Worm (Caenorhabditis elegans) whole organism, early embryonic: ENCODE measurements around the gene Y43F8C.3.

Experiments
- B0310.2 ChIP-seq: sonication (generic microtip); optimal IDR thresholded peaks from 2 replicates; lab custom pipeline; 2016; ENCODE audit warnings: mild to moderate bottlenecking, missing genetic modification characterization, missing compliant biosample characterization
- F13C5.2 ChIP-seq: sonication (generic microtip); optimal IDR thresholded peaks from 2 replicates; lab custom pipeline; 2017; ENCODE audit warnings: mild to moderate bottlenecking, missing genetic modification characterization, inconsistent platforms, missing compliant biosample characterization
- aly-1 ChIP-seq: sonication (generic microtip); optimal IDR thresholded peaks from 2 replicates; lab custom pipeline; 2016; ENCODE audit warnings: missing genetic modification characterization, missing compliant biosample characterization
- ama-1 ChIP-seq: fragments of 150-350 bp; optimal IDR thresholded peaks from 2 replicates; lab custom pipeline; 2014
- ceh-13 ChIP-seq: fragments of 200-800 bp; sonication (Bioruptor generic); optimal IDR thresholded peaks from 2 replicates; lab custom pipeline; 2018; ENCODE audit warnings: mild to moderate bottlenecking, missing genetic modification characterization, missing compliant biosample characterization
- ceh-36 ChIP-seq: sonication (generic microtip); optimal IDR thresholded peaks from 2 replicates; lab custom pipeline; 2016; ENCODE audit warnings: missing genetic modification characterization, inconsistent platforms, missing compliant biosample characterization
- ets-7 ChIP-seq: sonication (generic microtip); optimal IDR thresholded peaks from 2 replicates; lab custom pipeline; 2016; ENCODE audit warnings: missing genotype, missing genetic modification characterization, missing compliant biosample characterization
- flt-1 ChIP-seq: fragments of 200-800 bp; sonication (Bioruptor generic); IDR thresholded peaks from 2 replicates; pipeline ENCODE4 v1.3.6; 2022; ENCODE audit warnings: missing genetic modification characterization, missing compliant biosample characterization
- hmbx-1 ChIP-seq: sonication (generic microtip); optimal IDR thresholded peaks from 2 replicates; lab custom pipeline; 2016; ENCODE audit warnings: mild to moderate bottlenecking, missing genetic modification characterization, missing compliant biosample characterization
- hmg-4 ChIP-seq: fragments of 200-800 bp; sonication (Bioruptor generic); optimal IDR thresholded peaks from 2 replicates; lab custom pipeline; 2018; ENCODE audit warnings: mild to moderate bottlenecking, missing genetic modification characterization, missing compliant biosample characterization
- hnd-1 ChIP-seq: sonication (generic microtip); optimal IDR thresholded peaks from 2 replicates; lab custom pipeline; 2016; ENCODE audit warnings: missing genetic modification characterization, missing compliant biosample characterization
- pes-1 ChIP-seq: fragments of 200-800 bp; sonication (Bioruptor generic); IDR thresholded peaks from 2 replicates; pipeline ENCODE4 v1.3.6; 2022; ENCODE audit warnings: missing genetic modification reagents, missing genetic modification characterization, missing compliant biosample characterization
- scrt-1 ChIP-seq: fragments of 200-800 bp; sonication (Bioruptor generic); IDR thresholded peaks from 2 replicates; pipeline ENCODE4 v1.3.6; 2022; ENCODE audit warnings: missing genetic modification characterization, missing compliant biosample characterization
- sea-1 ChIP-seq: fragments of 200-800 bp; sonication (Bioruptor generic); conservative IDR thresholded peaks from 2 replicates; pipeline ENCODE4 v1.3.6; 2022; ENCODE audit warnings: missing genetic modification characterization, missing compliant biosample characterization
- tbx-11 ChIP-seq: fragments of 200-800 bp; sonication (Bioruptor generic); IDR thresholded peaks from 2 replicates; pipeline ENCODE4 v1.3.6; 2022; ENCODE audit warnings: missing genetic modification characterization, missing compliant biosample characterization
- tbx-37 ChIP-seq: fragments of 200-800 bp; sonication (Bioruptor generic); conservative IDR thresholded peaks from 2 replicates; pipeline ENCODE4 v1.3.6; 2022; ENCODE audit warnings: missing genetic modification reagents, missing genetic modification characterization, missing compliant biosample characterization
- tra-4 ChIP-seq: sonication (generic microtip); optimal IDR thresholded peaks from 2 replicates; lab custom pipeline; 2017; ENCODE audit warnings: missing genetic modification characterization, missing compliant biosample characterization

Y43F8C.3 gene

DNA sequence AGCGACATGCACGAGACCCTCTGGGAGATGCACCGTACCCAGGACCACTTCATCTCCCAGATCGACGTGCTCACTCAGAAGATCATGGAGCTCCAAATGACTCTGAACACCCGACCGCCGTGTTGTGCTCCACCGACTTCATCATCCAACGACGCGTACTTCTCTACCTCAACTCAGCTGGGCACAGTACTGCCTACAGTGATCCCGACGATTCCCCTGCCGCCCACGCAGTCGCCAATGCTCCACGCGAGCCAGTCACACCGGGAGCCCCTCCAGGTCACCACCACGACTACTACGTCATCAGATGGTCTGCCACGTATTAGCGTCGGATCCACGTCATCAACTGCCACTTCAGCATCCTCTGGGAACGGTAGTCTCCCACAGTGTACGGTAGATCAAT is 17.0 kb downstream of the Y43F8C.3 start:
- TF ChIP-seq tbx-37 (GFP tag; lab: Robert Waterston, UW) = no peak

DNA sequence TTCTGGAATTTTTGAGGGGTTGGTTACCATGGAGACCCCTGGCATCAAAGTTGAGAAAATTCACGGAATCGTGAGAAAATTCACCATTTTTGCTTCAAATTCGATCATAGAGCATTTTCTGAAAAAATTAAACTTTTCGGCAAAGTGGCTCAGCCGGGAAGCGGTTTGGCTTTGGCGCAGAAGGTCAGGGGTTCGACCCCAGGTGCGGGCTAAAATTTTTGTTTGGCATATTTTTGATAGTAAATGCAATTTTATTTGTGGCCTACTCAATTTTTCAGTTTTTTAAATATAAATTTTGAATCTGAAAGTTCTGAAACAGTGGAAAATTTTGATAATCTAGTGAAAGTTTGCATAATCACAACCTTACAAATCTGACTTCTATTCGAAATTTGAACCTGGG is 23.3 kb downstream of the Y43F8C.3 start:
- TF ChIP-seq tbx-11 (GFP tag; lab: Robert Waterston, UW) (no peak), hnd-1 (tag; lab: Kevin White, UChicago) (no peak), scrt-1 (GFP tag; lab: Robert Waterston, UW) (no peak), ceh-13 (no peak), hmg-4 (GFP tag; lab: Kevin White, UChicago) (no peak), B0310.2 (tag; lab: Kevin White, UChicago) (no peak), hmbx-1 (tag; lab: Kevin White, UChicago) (no peak), sea-1 (GFP tag; lab: Robert Waterston, UW) (no peak), flt-1 (GFP tag; lab: Robert Waterston, UW) (no peak), aly-1 (no peak), F13C5.2 (tag; lab: Kevin White, UChicago) (no peak), ceh-36 (tag; lab: Kevin White, UChicago) (no peak), pes-1 (GFP tag; lab: Robert Waterston, UW) (no peak), tra-4 (tag; lab: Kevin White, UChicago) (no peak), ama-1 (no peak)

DNA sequence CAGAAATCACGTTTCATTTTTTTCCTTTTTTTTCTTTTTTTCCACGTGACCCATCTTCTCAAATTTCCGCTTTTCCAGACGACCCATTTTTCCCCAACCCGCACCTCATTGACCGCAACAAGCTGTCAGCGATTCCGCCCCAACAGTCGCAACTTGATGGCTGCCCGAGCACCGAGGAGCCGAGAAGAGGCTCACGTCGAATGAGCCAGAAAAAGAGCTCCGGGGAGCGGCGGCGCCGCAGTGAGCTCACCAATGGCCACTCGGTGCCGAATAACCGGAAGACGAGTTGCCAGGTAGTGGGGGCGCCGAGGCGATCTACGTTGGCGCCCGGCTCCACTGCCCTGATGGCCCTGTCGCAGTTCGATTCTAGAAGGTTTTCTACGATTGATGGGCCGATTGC is 31.6 kb downstream of the Y43F8C.3 start:
- TF ChIP-seq tra-4 (tag; lab: Kevin White, UChicago) = no peak
- TF ChIP-seq B0310.2 (tag; lab: Kevin White, UChicago) = no peak
- no peak for TF ChIP-seq sea-1 (GFP tag; lab: Robert Waterston, UW)
- no peak for TF ChIP-seq scrt-1 (GFP tag; lab: Robert Waterston, UW)
- TF ChIP-seq ets-7 = no peak
- TF ChIP-seq tbx-11 (GFP tag; lab: Robert Waterston, UW) = no peak
- TF ChIP-seq ceh-36 (tag; lab: Kevin White, UChicago) = no peak
- TF ChIP-seq flt-1 (GFP tag; lab: Robert Waterston, UW) = no peak
- no peak for TF ChIP-seq aly-1
- TF ChIP-seq hnd-1 (tag; lab: Kevin White, UChicago) = no peak
- no peak for TF ChIP-seq ama-1
- no peak for TF ChIP-seq hmg-4 (GFP tag; lab: Kevin White, UChicago)
- TF ChIP-seq ceh-13 = no peak
- no peak for TF ChIP-seq hmbx-1 (tag; lab: Kevin White, UChicago)
- TF ChIP-seq pes-1 (GFP tag; lab: Robert Waterston, UW) = no peak

DNA sequence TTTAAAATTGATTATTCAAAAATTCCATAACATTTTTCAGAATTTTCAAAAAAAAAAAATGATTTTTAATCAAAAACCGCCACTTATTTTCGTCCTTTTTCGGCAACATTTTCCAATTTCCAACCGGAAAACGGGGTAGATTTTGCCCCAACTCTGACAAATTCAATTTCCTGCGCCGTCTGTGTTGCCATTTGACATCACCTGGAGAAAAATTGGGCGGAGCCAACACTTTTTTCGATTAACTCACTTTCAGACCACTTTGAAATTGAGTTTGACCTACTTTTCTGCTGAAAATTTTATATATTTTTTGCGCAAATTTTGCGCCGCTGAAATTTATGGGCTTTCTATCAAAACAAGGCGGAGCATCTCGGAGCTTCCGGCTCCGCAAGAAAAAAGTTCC is 40.2 kb downstream of the Y43F8C.3 start:
- TF ChIP-seq hnd-1 (tag; lab: Kevin White, UChicago) = no peak
- no peak for TF ChIP-seq hmbx-1 (tag; lab: Kevin White, UChicago)
- TF ChIP-seq sea-1 (GFP tag; lab: Robert Waterston, UW) = no peak
- no peak for TF ChIP-seq F13C5.2 (tag; lab: Kevin White, UChicago)
- TF ChIP-seq B0310.2 (tag; lab: Kevin White, UChicago) = no peak
- no peak for TF ChIP-seq tbx-11 (GFP tag; lab: Robert Waterston, UW)
- no peak for TF ChIP-seq ets-7
- no peak for TF ChIP-seq scrt-1 (GFP tag; lab: Robert Waterston, UW)

DNA sequence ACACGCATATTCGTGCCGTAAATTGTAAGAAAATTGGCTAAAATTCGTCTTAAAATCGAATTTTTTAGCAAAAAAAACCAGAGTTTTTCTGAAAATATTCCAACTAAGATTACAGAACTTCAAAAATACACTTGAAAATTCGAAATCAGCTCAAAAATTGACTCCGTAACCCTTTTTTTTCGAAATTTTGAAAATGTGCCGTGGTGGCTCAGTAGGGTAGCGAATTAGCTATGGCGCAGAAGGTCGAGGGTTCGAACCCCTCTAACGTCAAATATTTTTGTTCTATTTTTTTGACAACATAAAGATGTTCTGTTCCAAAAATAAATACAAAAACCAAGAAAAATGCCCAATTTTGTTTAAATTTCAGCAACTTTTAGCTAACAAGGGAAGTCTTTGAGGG is 42.9 kb downstream of the Y43F8C.3 start:
- TF ChIP-seq tbx-37 (GFP tag; lab: Robert Waterston, UW) = no peak

DNA sequence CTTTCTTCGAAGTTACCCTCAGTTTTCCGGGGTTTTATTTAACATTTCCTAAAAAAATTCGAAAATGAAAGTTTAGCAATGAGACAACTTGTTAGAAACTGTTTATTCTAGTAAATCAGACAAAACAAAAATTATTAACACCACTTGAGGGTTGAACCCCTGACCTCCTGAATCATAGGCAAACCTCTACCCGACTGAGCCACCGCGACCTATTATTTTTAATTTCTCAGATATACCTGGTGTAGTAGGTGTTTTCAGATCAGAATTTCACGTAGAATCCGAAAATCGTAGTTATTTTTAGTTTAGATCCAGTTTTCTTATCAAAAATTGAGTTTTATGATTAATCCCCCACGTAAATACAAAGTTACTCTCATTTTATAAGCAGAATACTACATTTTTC is 52.3 kb downstream of the Y43F8C.3 start:
- TF ChIP-seq scrt-1 (GFP tag; lab: Robert Waterston, UW) (no peak), hmbx-1 (tag; lab: Kevin White, UChicago) (no peak), ceh-13 (no peak), aly-1 (no peak), hmg-4 (GFP tag; lab: Kevin White, UChicago) (no peak), tra-4 (tag; lab: Kevin White, UChicago) (no peak), B0310.2 (tag; lab: Kevin White, UChicago) (no peak), flt-1 (GFP tag; lab: Robert Waterston, UW) (no peak), tbx-37 (GFP tag; lab: Robert Waterston, UW) (no peak), pes-1 (GFP tag; lab: Robert Waterston, UW) (no peak), hnd-1 (tag; lab: Kevin White, UChicago) (no peak), ceh-36 (tag; lab: Kevin White, UChicago) (no peak), tbx-11 (GFP tag; lab: Robert Waterston, UW) (no peak), ama-1 (no peak), sea-1 (GFP tag; lab: Robert Waterston, UW) (no peak), ets-7 (no peak), F13C5.2 (tag; lab: Kevin White, UChicago) (no peak)

DNA sequence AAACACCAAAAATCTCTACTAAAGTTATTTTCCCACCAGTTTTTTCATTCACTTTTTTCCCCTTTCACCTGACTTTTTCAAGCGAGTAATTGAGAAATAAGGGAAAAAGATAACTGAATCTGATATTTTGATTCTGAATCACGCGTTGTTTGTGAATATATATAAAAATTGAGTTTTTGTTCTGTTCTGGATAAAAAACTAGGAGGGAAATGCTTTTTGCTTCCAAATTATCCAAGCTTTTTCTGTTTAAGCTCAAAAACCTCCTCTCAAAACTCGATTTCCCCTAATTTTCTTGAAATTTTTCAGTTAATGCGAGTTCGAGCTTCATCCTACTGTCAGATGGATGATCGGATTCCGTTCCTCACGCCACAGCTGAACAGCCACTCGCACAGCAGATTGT is 57.3 kb downstream of the Y43F8C.3 start, which contains the start of gene kcnl-1:
Gene kcnl-1 (plus strand): TSS at position 301 of the 400 bp plus-strand sequence.
- no peak for TF ChIP-seq sea-1 (GFP tag; lab: Robert Waterston, UW)
